Worm (Caenorhabditis elegans): ENCODE data around the gene ZK616.61.

The ZK616.61 gene

ce11 chrIV:5364135-5364609 is 41.3 kb upstream of the ZK616.61 start, which contains the start of the genes hda-6 and F41H10.4 (continued):
- TF ChIP-seq efl-1 (GFP tag; optimal IDR thresholded peaks at IDR 0.05) = peak; percentile 34
- TF ChIP-seq Y79H2A.3 (GFP tag; conservative IDR thresholded peaks at IDR 0.05) = no peak
- TF ChIP-seq lsl-1 (GFP tag; optimal IDR thresholded peaks at IDR 0.05) = peak; percentile 54
- TF ChIP-seq lag-1 (GFP tag; IDR thresholded peaks at IDR 0.05) = no peak
- TF ChIP-seq zim-3 (tag; optimal IDR thresholded peaks at IDR 0.05) = no peak
- TF ChIP-seq bed-1 (GFP tag; IDR thresholded peaks at IDR 0.05) = no peak
- TF ChIP-seq snpc-1.3 (tag; optimal IDR thresholded peaks at IDR 0.05; ENCODE audit: insufficient read depth) = peak; percentile 47
- peak; percentile 51 for TF ChIP-seq lin-40 (tag; optimal IDR thresholded peaks at IDR 0.05)
- TF ChIP-seq ceh-79 (tag; optimal IDR thresholded peaks at IDR 0.05) = no peak
- TF ChIP-seq madf-6 (GFP tag; IDR thresholded peaks at IDR 0.05) = peak; percentile 59; the same call in 1 of the 2 replicates
- TF ChIP-seq ceh-40 (GFP tag; IDR thresholded peaks at IDR 0.05) = no peak
- no peak for TF ChIP-seq ccch-3 (GFP tag; optimal IDR thresholded peaks at IDR 0.05)
- no peak for TF ChIP-seq hlh-26 (GFP tag; conservative IDR thresholded peaks at IDR 0.05)
- TF ChIP-seq ztf-3 (GFP tag; optimal IDR thresholded peaks at IDR 0.05) = no peak
- no peak for TF ChIP-seq F49E8.2 (tag; optimal IDR thresholded peaks at IDR 0.05; ENCODE audit: insufficient read depth)
- TF ChIP-seq C17E4.6 (GFP tag; IDR thresholded peaks at IDR 0.05) = no peak
- no peak for TF ChIP-seq F55B11.4 (tag; optimal IDR thresholded peaks at IDR 0.05; ENCODE audit: borderline replicate concordance, insufficient read depth)
- TF ChIP-seq sea-2 (GFP tag; IDR thresholded peaks at IDR 0.05) = no peak
- TF ChIP-seq ztf-25 (GFP tag; IDR thresholded peaks at IDR 0.05) = no peak
- peak; percentile 71 for TF ChIP-seq lin-54 (GFP tag; optimal IDR thresholded peaks at IDR 0.05)
- TF ChIP-seq ceh-100 (GFP tag; IDR thresholded peaks at IDR 0.05) = 0 out of 2 replicates have a peak, but pooled peaks have one; percentile 11
- no peak for TF ChIP-seq hmg-20 (GFP tag; IDR thresholded peaks at IDR 0.05)
- TF ChIP-seq die-1 (tag; optimal IDR thresholded peaks at IDR 0.05) = no peak
- no peak for TF ChIP-seq T26A5.8 (tag; optimal IDR thresholded peaks at IDR 0.05)
- no peak for TF ChIP-seq ceh-58 (GFP tag; IDR thresholded peaks at IDR 0.05)
- peak; percentile 88 for TF ChIP-seq ZK185.1 (tag; optimal IDR thresholded peaks at IDR 0.05; ENCODE audit: poor library complexity, severe bottlenecking)
- TF ChIP-seq madf-3 (GFP tag; IDR thresholded peaks at IDR 0.05) = no peak
- no peak for TF ChIP-seq hlh-12 (tag; optimal IDR thresholded peaks at IDR 0.05)
- no peak for TF ChIP-seq snpc-4 (GFP tag; optimal IDR thresholded peaks at IDR 0.05)
- TF ChIP-seq snpc-4 (tag; optimal IDR thresholded peaks at IDR 0.05) = peak; percentile 33 to 86 (median 68)
- TF ChIP-seq F33H1.4 (GFP tag; IDR thresholded peaks at IDR 0.05) = peak; percentile 44
- TF ChIP-seq atf-7 (tag; optimal IDR thresholded peaks at IDR 0.05) = no peak
- no peak for TF ChIP-seq C06A6.2 (GFP tag; conservative IDR thresholded peaks at IDR 0.05)
- no peak for TF ChIP-seq F57C9.4 (tag; optimal IDR thresholded peaks at IDR 0.05)
- no peak for TF ChIP-seq hrde-1 (tag; optimal IDR thresholded peaks at IDR 0.05; ENCODE audit: borderline replicate concordance)
- TF ChIP-seq rpc-1 (optimal IDR thresholded peaks at IDR 0.05) = no peak
- TF ChIP-seq rpc-1 (tag; optimal IDR thresholded peaks at IDR 0.05) = no peak
- TF ChIP-seq nhr-80 (tag; optimal IDR thresholded peaks at IDR 0.05) = peak; percentile 20
- no peak for TF ChIP-seq nhr-179 (tag; optimal IDR thresholded peaks at IDR 0.05)
- TF ChIP-seq nhr-120 (GFP tag; IDR thresholded peaks at IDR 0.05) = no peak
- no peak for TF ChIP-seq F10E7.11 (tag; optimal IDR thresholded peaks at IDR 0.05)
- TF ChIP-seq tbx-9 (tag; optimal IDR thresholded peaks at IDR 0.05; ENCODE audit: borderline replicate concordance) = no peak
- TF ChIP-seq madf-8 (GFP tag; conservative IDR thresholded peaks at IDR 0.05) = no peak
- peak; percentile 77 for TF ChIP-seq mcd-1 (GFP tag; IDR thresholded peaks at IDR 0.05)
- TF ChIP-seq unc-130 (GFP tag; optimal IDR thresholded peaks at IDR 0.05) = peak; percentile 55
- no peak for TF ChIP-seq somi-1 (GFP tag; optimal IDR thresholded peaks at IDR 0.05)
- peak; percentile 56 for TF ChIP-seq tbp1 (GFP tag; optimal IDR thresholded peaks at IDR 0.05)
- no peak for TF ChIP-seq akir-1 (GFP tag; optimal IDR thresholded peaks at IDR 0.05)
- TF ChIP-seq ceh-91 (GFP tag; IDR thresholded peaks at IDR 0.05) = 0 out of 2 replicates have a peak, but pooled peaks have one; percentile 8
